Worm (Caenorhabditis elegans): Measurements from ENCODE around the gene Y38H8A.7.

DNA sequence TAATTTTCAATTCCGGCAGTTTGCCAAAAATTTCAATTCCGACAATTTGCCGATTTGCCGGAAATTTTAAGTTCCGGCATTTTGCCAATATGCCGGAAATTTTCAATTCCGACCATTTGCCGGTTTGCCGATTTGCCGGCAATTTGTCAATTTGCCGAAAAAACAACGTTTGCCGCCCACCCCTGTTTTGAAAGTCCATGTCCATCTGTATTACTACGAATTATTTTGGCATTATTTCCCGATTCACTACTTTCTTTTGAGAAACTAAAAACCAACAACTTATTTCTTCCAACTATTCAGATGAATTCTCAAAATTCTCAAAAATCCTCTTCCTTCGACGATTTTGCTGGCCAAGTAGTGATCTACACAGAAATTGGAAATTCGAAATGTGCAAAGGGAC lies 37.0 kb downstream of the Y38H8A.7 start, which contains the start of gene Y45F10A.7:
- no peak for TF ChIP-seq lin-11 (tag; optimal IDR thresholded peaks at IDR 0.05)
- no peak for TF ChIP-seq ceh-82 (tag; optimal IDR thresholded peaks at IDR 0.05)
- TF ChIP-seq ama-1 (optimal IDR thresholded peaks at IDR 0.05) = no peak
- no peak for TF ChIP-seq mab-5 (tag; optimal IDR thresholded peaks at IDR 0.05)
- TF ChIP-seq nhr-25 (tag; optimal IDR thresholded peaks at IDR 0.05) = no peak
- TF ChIP-seq ztf-11 (tag; optimal IDR thresholded peaks at IDR 0.05) = no peak
- no peak for TF ChIP-seq lin-13 (GFP tag; optimal IDR thresholded peaks at IDR 0.05)
- no peak for TF ChIP-seq nhr-77 (tag; optimal IDR thresholded peaks at IDR 0.05)
- no peak for TF ChIP-seq snpc-4 (tag; optimal IDR thresholded peaks at IDR 0.05)
- no peak for TF ChIP-seq zag-1 (tag; optimal IDR thresholded peaks at IDR 0.05)
